Worm (Caenorhabditis elegans): Measurements from ENCODE around the gene seld-1.

DNA sequence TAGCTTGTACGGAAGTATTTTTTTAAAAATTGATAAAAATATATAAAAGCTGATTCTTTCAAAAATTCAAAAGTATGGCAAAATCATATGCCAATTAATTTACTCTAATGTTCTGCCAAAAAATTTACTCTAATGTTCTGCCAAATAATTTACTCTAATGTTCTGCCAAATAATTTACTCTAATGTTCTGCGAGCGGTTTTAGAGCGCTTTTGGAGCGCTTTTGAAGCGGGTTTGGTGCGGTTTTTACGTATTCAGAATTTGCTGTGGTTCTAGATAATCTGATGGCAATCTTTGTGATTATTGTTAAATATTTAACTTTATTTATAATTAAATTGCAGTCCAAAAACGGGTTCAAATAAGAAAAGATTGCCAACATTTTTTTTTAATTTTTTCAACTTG, 44.1 kb downstream of the seld-1 start:
- no peak for TF ChIP-seq dao-5 (tag; optimal IDR thresholded peaks at IDR 0.05)
- no peak for TF ChIP-seq W03F9.2 (tag; optimal IDR thresholded peaks at IDR 0.05)
- no peak for TF ChIP-seq him-1 (tag; optimal IDR thresholded peaks at IDR 0.05)
